Worm (Caenorhabditis elegans) whole organism, L2 larva: ENCODE data around the gene F53C3.8.

ENCODE experiments used
- C34F6.9 ChIP-seq: fragments of 150-350 bp; optimal IDR thresholded peaks from 2 replicates; lab custom pipeline; 2014; ENCODE audit warnings: missing biosample characterization, missing genetic modification characterization
- F13H6.1 ChIP-seq: sonication (generic microtip); optimal IDR thresholded peaks from 2 replicates; lab custom pipeline; 2016; ENCODE audit warnings: missing genetic modification characterization, missing compliant biosample characterization
- R02D3.7 ChIP-seq: fragments of 150-350 bp; optimal IDR thresholded peaks from 2 replicates; lab custom pipeline; 2014; ENCODE audit warnings: missing biosample characterization, missing genetic modification characterization
- ZK546.5 ChIP-seq: sonication (generic microtip); optimal IDR thresholded peaks from 2 replicates; lab custom pipeline; 2017; ENCODE audit warnings: missing biosample characterization, missing genetic modification characterization
- alr-1 ChIP-seq: fragments of 150-350 bp; optimal IDR thresholded peaks from 2 replicates; lab custom pipeline; 2014; ENCODE audit warnings: missing biosample characterization, missing genetic modification characterization
- aly-2 ChIP-seq: fragments of 150-350 bp; optimal IDR thresholded peaks from 2 replicates; lab custom pipeline; 2014; ENCODE audit warnings: missing biosample characterization, missing genetic modification characterization
- ama-1 ChIP-seq: fragments of 150-350 bp; optimal IDR thresholded peaks from 2 replicates; lab custom pipeline; 2018; ENCODE audit warnings: inconsistent platforms
- blmp-1 ChIP-seq: sonication (generic microtip); optimal IDR thresholded peaks from 2 replicates; lab custom pipeline; 2017; ENCODE audit warnings: missing genetic modification characterization, mild to moderate bottlenecking, missing compliant biosample characterization, antibody characterized with exemption, moderate library complexity; ENCODE audit not compliant: insufficient read depth
- ceh-16 ChIP-seq: fragments of 150-350 bp; optimal IDR thresholded peaks from 2 replicates; lab custom pipeline; 2014; ENCODE audit warnings: missing biosample characterization, missing genetic modification characterization
- ceh-82 ChIP-seq: fragments of 150-350 bp; optimal IDR thresholded peaks from 2 replicates; lab custom pipeline; 2014; ENCODE audit warnings: missing biosample characterization, missing genetic modification characterization
- crh-2 ChIP-seq: sonication (generic microtip); optimal IDR thresholded peaks from 2 replicates; lab custom pipeline; 2017; ENCODE audit warnings: missing biosample characterization, missing genetic modification characterization
- dmd-4 ChIP-seq: sonication (generic microtip); optimal IDR thresholded peaks from 2 replicates; lab custom pipeline; 2017; ENCODE audit warnings: missing biosample characterization, missing genetic modification characterization
- egl-27 ChIP-seq: sonication (generic microtip); optimal IDR thresholded peaks from 3 replicates; lab custom pipeline; 2017; ENCODE audit warnings: missing biosample characterization, missing genetic modification reagents, missing genetic modification characterization
- elt-1 ChIP-seq: fragments of 150-350 bp; optimal IDR thresholded peaks from 2 replicates; lab custom pipeline; 2014; ENCODE audit warnings: missing biosample characterization, missing genetic modification characterization
- elt-3 ChIP-seq: sonication (generic microtip); optimal IDR thresholded peaks from 2 replicates; lab custom pipeline; 2017; ENCODE audit warnings: missing biosample characterization, missing genetic modification characterization
- fos-1 ChIP-seq: fragments of 150-350 bp; optimal IDR thresholded peaks from 2 replicates; lab custom pipeline; 2014; ENCODE audit warnings: missing biosample characterization, missing genetic modification characterization
- lin-13 ChIP-seq: fragments of 150-350 bp; optimal IDR thresholded peaks from 2 replicates; lab custom pipeline; 2014; ENCODE audit warnings: missing biosample characterization, missing genetic modification reagents, missing genetic modification characterization
- lin-39 ChIP-seq: fragments of 150-350 bp; optimal IDR thresholded peaks from 2 replicates; lab custom pipeline; 2014; ENCODE audit warnings: missing biosample characterization, missing genetic modification reagents, missing genetic modification characterization
- lsy-2 ChIP-seq, 2 experiments: fragments of 150-350 bp in 1 of 2; sonication (generic microtip) in 1 of 2; optimal IDR thresholded peaks; 2 replicates each; lab custom pipeline; 2014 to 2017; ENCODE audit warnings: missing biosample characterization in 2 of 2, missing genetic modification characterization in 2 of 2
- mab-5 ChIP-seq: fragments of 150-350 bp; optimal IDR thresholded peaks from 2 replicates; lab custom pipeline; 2014; ENCODE audit warnings: missing biosample characterization, missing genetic modification characterization
- nhr-10 ChIP-seq: sonication (generic microtip); optimal IDR thresholded peaks from 2 replicates; lab custom pipeline; 2017; ENCODE audit warnings: missing biosample characterization, missing genetic modification characterization
- nhr-11 ChIP-seq: fragments of 150-350 bp; optimal IDR thresholded peaks from 2 replicates; lab custom pipeline; 2014; ENCODE audit warnings: missing biosample characterization, missing genetic modification characterization
- nhr-12 ChIP-seq: fragments of 150-350 bp; optimal IDR thresholded peaks from 2 replicates; lab custom pipeline; 2014; ENCODE audit warnings: missing biosample characterization, missing genetic modification characterization
- nhr-129 ChIP-seq: fragments of 150-350 bp; optimal IDR thresholded peaks from 2 replicates; lab custom pipeline; 2014; ENCODE audit warnings: missing biosample characterization, missing genetic modification characterization
- nhr-21 ChIP-seq: fragments of 150-350 bp; optimal IDR thresholded peaks from 2 replicates; lab custom pipeline; 2014; ENCODE audit warnings: missing biosample characterization, missing genetic modification characterization
- nhr-237 ChIP-seq: fragments of 150-350 bp; optimal IDR thresholded peaks from 2 replicates; lab custom pipeline; 2014; ENCODE audit warnings: missing biosample characterization, missing genetic modification characterization
- nhr-25 ChIP-seq: fragments of 150-350 bp; sonication (generic microtip); optimal IDR thresholded peaks from 3 replicates; lab custom pipeline; 2014; ENCODE audit warnings: missing biosample characterization, missing genetic modification characterization
- nhr-6 ChIP-seq: fragments of 150-350 bp; optimal IDR thresholded peaks from 2 replicates; lab custom pipeline; 2014; ENCODE audit warnings: missing biosample characterization, missing genetic modification characterization
- nhr-77 ChIP-seq: fragments of 150-350 bp; optimal IDR thresholded peaks from 2 replicates; lab custom pipeline; 2014; ENCODE audit warnings: missing biosample characterization, missing genetic modification characterization
- skn-1 ChIP-seq: sonication (generic microtip); optimal IDR thresholded peaks from 2 replicates; lab custom pipeline; 2017; ENCODE audit warnings: missing biosample characterization, missing genetic modification characterization
- sma-3 ChIP-seq: sonication (generic microtip); optimal IDR thresholded peaks from 2 replicates; lab custom pipeline; 2016; ENCODE audit warnings: missing genetic modification reagents, missing genetic modification characterization, missing compliant biosample characterization
- sma-9 ChIP-seq, 2 experiments: fragments of 150-350 bp in 1 of 2; sonication (generic microtip) in 1 of 2; optimal IDR thresholded peaks; 2 replicates each; lab custom pipeline; 2014 to 2016; ENCODE audit warnings: missing genetic modification characterization in 2 of 2, mild to moderate bottlenecking in 1 of 2, missing biosample characterization in 1 of 2, missing compliant biosample characterization in 1 of 2, missing genetic modification reagents in 1 of 2, moderate library complexity in 1 of 2
- snpc-4 ChIP-seq: fragments of 150-350 bp; optimal IDR thresholded peaks from 2 replicates; lab custom pipeline; 2014; ENCODE audit warnings: missing biosample characterization, missing genetic modification characterization
- unc-39 ChIP-seq: fragments of 150-350 bp; optimal IDR thresholded peaks from 2 replicates; lab custom pipeline; 2014; ENCODE audit warnings: missing biosample characterization, missing genetic modification characterization
- unc-55 ChIP-seq: fragments of 150-350 bp; sonication (generic microtip); optimal IDR thresholded peaks from 3 replicates; lab custom pipeline; 2014; ENCODE audit warnings: missing biosample characterization, missing genetic modification reagents, missing genetic modification characterization
- unc-62 ChIP-seq: fragments of 150-350 bp; optimal IDR thresholded peaks from 2 replicates; lab custom pipeline; 2014; ENCODE audit warnings: missing biosample characterization, missing genetic modification reagents, missing genetic modification characterization
- zag-1 ChIP-seq: fragments of 150-350 bp; optimal IDR thresholded peaks from 2 replicates; lab custom pipeline; 2014; ENCODE audit warnings: missing biosample characterization, missing genetic modification characterization
- ztf-11 ChIP-seq: sonication (generic microtip); optimal IDR thresholded peaks from 2 replicates; lab custom pipeline; 2017; ENCODE audit warnings: missing biosample characterization, missing genetic modification characterization
- ztf-4 ChIP-seq: fragments of 150-350 bp; optimal IDR thresholded peaks from 2 replicates; lab custom pipeline; 2014; ENCODE audit warnings: missing biosample characterization, missing genetic modification characterization

The F53C3.8 gene

ce11 chrII:3920611-3921010, 29.4 kb downstream of the F53C3.8 start:
- TF ChIP-seq zag-1 (tag; lab: Kevin White, UChicago) (no peak), aly-2 (tag; lab: Kevin White, UChicago) (no peak), crh-2 (tag; lab: Kevin White, UChicago) (no peak), elt-3 (tag; lab: Kevin White, UChicago) (no peak), nhr-77 (tag; lab: Kevin White, UChicago) (no peak), ceh-82 (tag; lab: Kevin White, UChicago) (no peak), C34F6.9 (tag; lab: Kevin White, UChicago) (no peak), unc-62 (GFP tag; lab: Kevin White, UChicago) (no peak), nhr-11 (no peak), elt-1 (tag; lab: Kevin White, UChicago) (no peak)

- TF ChIP-seq nhr-10 = no peak
- no peak for TF ChIP-seq sma-9 (GFP tag; optimal IDR thresholded peaks at IDR 0.05; lab: Kevin White, UChicago)
- TF ChIP-seq sma-9 (tag; optimal IDR thresholded peaks at IDR 0.05; lab: Kevin White, UChicago) = no peak
- TF ChIP-seq unc-62 (GFP tag; lab: Kevin White, UChicago) = no peak
- TF ChIP-seq alr-1 = no peak
- no peak for TF ChIP-seq nhr-21 (tag; lab: Kevin White, UChicago)
- TF ChIP-seq skn-1 (tag; lab: Kevin White, UChicago) = no peak
- TF ChIP-seq F13H6.1 (tag; lab: Kevin White, UChicago) = no peak
- no peak for TF ChIP-seq nhr-237 (tag; lab: Kevin White, UChicago)
- TF ChIP-seq C34F6.9 (tag; lab: Kevin White, UChicago) = no peak
- no peak for TF ChIP-seq ZK546.5 (tag; lab: Kevin White, UChicago)
- no peak for TF ChIP-seq lin-39 (tag; lab: Kevin White, UChicago)
- no peak for TF ChIP-seq egl-27 (tag; lab: Kevin White, UChicago)
- no peak for TF ChIP-seq fos-1 (tag; lab: Kevin White, UChicago)
- TF ChIP-seq ceh-16 (tag; lab: Kevin White, UChicago) = no peak
- no peak for TF ChIP-seq ama-1 (lab: Kevin White, UChicago)
- no peak for TF ChIP-seq nhr-6 (tag; lab: Kevin White, UChicago)
These were observed 31.5 kb downstream of the F53C3.8 start for ce11 chrII:3922696-3923095.

DNA sequence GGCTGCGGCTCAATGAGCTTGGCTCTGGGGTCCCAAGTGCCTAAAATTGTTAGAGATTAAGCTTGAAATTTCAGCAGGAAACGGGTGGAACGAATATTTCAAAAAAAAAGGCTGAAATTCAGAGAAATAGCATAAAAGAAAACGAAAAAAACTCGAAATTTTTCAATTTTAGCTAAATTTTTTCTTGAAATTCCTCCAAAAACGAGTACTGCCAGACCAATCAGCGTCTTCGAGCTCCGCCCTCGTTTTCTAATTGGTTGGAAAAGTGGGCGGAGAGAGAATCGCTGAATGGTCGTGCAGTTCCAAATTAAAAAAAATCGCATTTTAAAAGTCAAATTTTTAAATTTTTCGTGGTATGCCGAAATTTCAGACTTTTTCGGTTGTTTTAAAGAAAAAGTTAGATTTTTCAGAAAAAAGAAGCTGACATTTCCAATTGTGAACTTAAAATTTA, 36.7 kb downstream of the F53C3.8 start, which contains the start of gene plpp-1.1:
Gene plpp-1.1 (minus strand): TSS at position 51 of the 451 bp plus-strand sequence.
- no peak for TF ChIP-seq ztf-11 (tag; lab: Kevin White, UChicago)
- TF ChIP-seq lin-39 (tag; lab: Kevin White, UChicago) = no peak
- TF ChIP-seq nhr-25 = no peak
- TF ChIP-seq elt-3 (tag; lab: Kevin White, UChicago) = no peak

DNA sequence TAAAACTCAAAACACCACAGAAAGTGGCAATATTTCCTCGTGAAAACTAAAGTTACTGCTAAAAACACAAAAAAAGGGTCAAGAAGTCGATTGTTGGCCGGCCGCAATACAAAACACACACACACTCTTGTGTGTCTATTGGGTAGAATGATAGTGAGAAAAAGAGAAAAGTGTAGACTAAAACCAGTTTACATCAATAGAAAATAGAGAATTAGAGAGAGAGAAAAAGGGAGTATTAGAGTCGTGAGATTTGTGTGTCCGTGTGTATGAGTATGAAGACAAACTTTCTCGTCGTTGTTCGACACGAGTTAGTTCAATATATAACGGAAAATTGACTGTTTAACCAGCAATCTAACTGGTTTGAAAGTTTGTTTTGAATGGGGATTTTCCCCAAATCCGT, 38.2 kb downstream of the F53C3.8 start:
- TF ChIP-seq nhr-12 (tag; lab: Kevin White, UChicago) (no peak), lin-39 (tag; lab: Kevin White, UChicago) (no peak), snpc-4 (tag; lab: Kevin White, UChicago) (no peak), F13H6.1 (tag; lab: Kevin White, UChicago) (peak; percentile 72), sma-9 (GFP tag; optimal IDR thresholded peaks at IDR 0.05; lab: Kevin White, UChicago) (peak; percentile 56), sma-9 (tag; optimal IDR thresholded peaks at IDR 0.05; lab: Kevin White, UChicago) (no peak), nhr-129 (tag; lab: Kevin White, UChicago) (peak; percentile 73), aly-2 (tag; lab: Kevin White, UChicago) (no peak), ceh-82 (tag; lab: Kevin White, UChicago) (no peak), unc-39 (tag; lab: Kevin White, UChicago) (no peak), lsy-2 (tag; optimal IDR thresholded peaks at IDR 0.05; lab: Kevin White, UChicago) (peak in 1 of 2 experiments; percentile 17), sma-3 (peak; percentile 17), nhr-6 (tag; lab: Kevin White, UChicago) (no peak), nhr-11 (no peak), ceh-16 (tag; lab: Kevin White, UChicago) (no peak), zag-1 (tag; lab: Kevin White, UChicago) (no peak), R02D3.7 (tag; lab: Kevin White, UChicago) (no peak), dmd-4 (tag; lab: Kevin White, UChicago) (no peak), nhr-21 (tag; lab: Kevin White, UChicago) (no peak), lin-13 (GFP tag; lab: Kevin White, UChicago) (no peak), ztf-4 (tag; lab: Kevin White, UChicago) (no peak), blmp-1 (tag; lab: Kevin White, UChicago) (peak; percentile 66), ama-1 (lab: Kevin White, UChicago) (no peak), ZK546.5 (tag; lab: Kevin White, UChicago) (no peak), unc-55 (peak; percentile 43), mab-5 (no peak), crh-2 (tag; lab: Kevin White, UChicago) (peak; percentile 27), C34F6.9 (tag; lab: Kevin White, UChicago) (peak; percentile 35), fos-1 (tag; lab: Kevin White, UChicago) (peak; percentile 67), nhr-25 (peak; percentile 0)
